Fruit fly (Drosophila melanogaster): ENCODE results near the gene CG33689.

CG33689 gene

DNA sequence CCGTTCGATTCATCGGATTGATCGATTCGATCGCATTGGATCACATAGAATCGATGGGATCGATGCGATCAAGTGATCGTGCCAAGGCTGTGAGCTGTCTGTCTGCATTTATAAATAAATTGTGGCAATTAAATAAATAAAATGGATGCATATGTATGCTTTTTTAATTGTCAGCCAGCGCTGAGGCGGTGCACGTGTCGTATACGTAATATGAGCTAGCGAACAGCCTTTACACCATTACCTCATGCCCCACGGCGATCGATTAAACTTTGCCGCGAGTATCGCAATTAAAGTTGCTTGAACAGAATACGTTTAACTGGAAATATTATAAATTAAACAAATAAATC lies 33.1 kb upstream of the CG33689 start:
- TF ChIP-seq tna (GFP tag; IDR thresholded peaks at IDR 0.05; ENCODE audit: partially characterized antibody), result no peak
- no peak for TF ChIP-seq B-H1 (GFP tag; IDR thresholded peaks at IDR 0.05)
- 0 out of 3 replicates have a peak, but pooled peaks have one; percentile 11 for TF ChIP-seq CG7963 (GFP tag; IDR thresholded peaks at IDR 0.05; ENCODE audit: partially characterized antibody)
- peak; percentile 15 for TF ChIP-seq Med (GFP tag)
- no peak for TF ChIP-seq CG3726 (GFP tag; IDR thresholded peaks at IDR 0.05)
- no peak for TF ChIP-seq CG14014 (GFP tag; IDR thresholded peaks at IDR 0.05)

dm6 chr3L:16167723-16168386 lies 32.2 kb upstream of the CG33689 start:
- TF ChIP-seq gcm (GFP tag; optimal IDR thresholded peaks at IDR 0.05) (no peak), CG4360 (GFP tag; IDR thresholded peaks at IDR 0.05) (no peak), Med (GFP tag) (peak; percentile 48), Optix (GFP tag; IDR thresholded peaks at IDR 0.05) (no peak), Hr51 (GFP tag; optimal IDR thresholded peaks at IDR 0.05) (peak in 1 of 2 experiments; percentile 1), NfI (GFP tag; optimal IDR thresholded peaks at IDR 0.05) (no peak), CG11504 (tag; optimal IDR thresholded peaks at IDR 0.05) (peak; percentile 3), CG33213 (GFP tag; optimal IDR thresholded peaks at IDR 0.05) (no peak), CG7372 (GFP tag; IDR thresholded peaks at IDR 0.05) (no peak), dysf (GFP tag; IDR thresholded peaks at IDR 0.05) (no peak), Sox102F (GFP tag; optimal IDR thresholded peaks at IDR 0.05) (peak; percentile 5), gem (tag; optimal IDR thresholded peaks at IDR 0.05) (peak; percentile 9), Oli (tag; optimal IDR thresholded peaks at IDR 0.05) (no peak), CG12104 (GFP tag; optimal IDR thresholded peaks at IDR 0.05) (no peak), nom (GFP tag; optimal IDR thresholded peaks at IDR 0.05) (peak; percentile 0)

- TF ChIP-seq CG17829 (tag; optimal IDR thresholded peaks at IDR 0.05) (no peak), CG11504 (tag; optimal IDR thresholded peaks at IDR 0.05) (peak; percentile 13), CG17361 (GFP tag; IDR thresholded peaks at IDR 0.05) (0 out of 3 replicates have a peak, but pooled peaks have one; percentile 19), sug (tag; optimal IDR thresholded peaks at IDR 0.05) (no peak), Med (GFP tag) (peak; percentile 50), CG2712 (tag; optimal IDR thresholded peaks at IDR 0.05) (peak; percentile 15), Hr51 (GFP tag; optimal IDR thresholded peaks at IDR 0.05) (peak in 1 of 2 experiments; percentile 4), Hr39 (optimal IDR thresholded peaks at IDR 0.05) (no peak), ham (GFP tag; IDR thresholded peaks at IDR 0.05) (0 out of 2 replicates have a peak, but pooled peaks have one; percentile 21), CG30403 (GFP tag; optimal IDR thresholded peaks at IDR 0.05) (no peak), Dek (tag; optimal IDR thresholded peaks at IDR 0.05) (no peak), Ets65A (GFP tag) (peak; percentile 36), Hr3 (GFP tag; optimal IDR thresholded peaks at IDR 0.05) (no peak), CG18011 (GFP tag; optimal IDR thresholded peaks at IDR 0.05) (no peak), sqz (GFP tag; optimal IDR thresholded peaks at IDR 0.05) (no peak), ATbp (GFP tag; optimal IDR thresholded peaks at IDR 0.05) (peak; percentile 1), gem (tag; optimal IDR thresholded peaks at IDR 0.05) (peak; percentile 22), vnd (GFP tag; IDR thresholded peaks at IDR 0.05; ENCODE audit: partially characterized antibody) (no peak), Asciz (GFP tag; optimal IDR thresholded peaks at IDR 0.05) (peak; percentile 19), CG18262 (tag; optimal IDR thresholded peaks at IDR 0.05) (peak; percentile 27), CG8478 (optimal IDR thresholded peaks at IDR 0.05) (no peak), ab (GFP tag; optimal IDR thresholded peaks at IDR 0.05) (no peak), dan (GFP tag; IDR thresholded peaks at IDR 0.05) (no peak), sob (GFP tag; IDR thresholded peaks at IDR 0.05) (0 out of 2 replicates have a peak, but pooled peaks have one; percentile 13), bsh (GFP tag; optimal IDR thresholded peaks at IDR 0.05) (peak in 1 of 2 experiments; percentile 10), CG8388 (GFP tag; optimal IDR thresholded peaks at IDR 0.05) (no peak), CG31441 (GFP tag; IDR thresholded peaks at IDR 0.05) (0 out of 2 replicates have a peak, but pooled peaks have one; percentile 12), gfzf (GFP tag; optimal IDR thresholded peaks at IDR 0.05) (no peak), phol (tag; optimal IDR thresholded peaks at IDR 0.05) (peak; percentile 3)
These were observed 31.4 kb upstream of the CG33689 start for dm6 chr3L:16168503-16169189.
